Fruit fly (Drosophila melanogaster) whole organism, adult: Measurements from ENCODE around the gene CG31091.

Experiments
- CG11617 ChIP-seq: fragments of 200-800 bp; sonication (Bioruptor generic); optimal IDR thresholded peaks from 2 replicates; lab custom pipeline; 2017; ENCODE audit warnings: mild to moderate bottlenecking, missing biosample characterization, missing genetic modification reagents, missing genetic modification characterization
- CG12768 ChIP-seq: fragments of 200-800 bp; sonication (Bioruptor generic); optimal IDR thresholded peaks from 2 replicates; lab custom pipeline; 2017; ENCODE audit warnings: missing biosample characterization, missing genetic modification characterization, mild to moderate bottlenecking, moderate library complexity, missing genetic modification reagents
- CG14711 ChIP-seq: fragments of 200-800 bp; sonication (Bioruptor generic); optimal IDR thresholded peaks from 2 replicates; lab custom pipeline; 2018; ENCODE audit warnings: missing biosample characterization, mild to moderate bottlenecking, missing genetic modification characterization, moderate library complexity
- CG1620 ChIP-seq: fragments of 200-800 bp; sonication (Bioruptor generic); optimal IDR thresholded peaks from 2 replicates; lab custom pipeline; 2016; ENCODE audit warnings: missing biosample characterization, missing genetic modification characterization
- CG33017 ChIP-seq: fragments of 200-800 bp; sonication (Bioruptor generic); optimal IDR thresholded peaks from 2 replicates; lab custom pipeline; 2018; ENCODE audit warnings: missing biosample characterization, mild to moderate bottlenecking, missing genetic modification characterization, moderate library complexity
- CG5204 ChIP-seq: fragments of 200-800 bp; sonication (Bioruptor generic); optimal IDR thresholded peaks from 2 replicates; lab custom pipeline; 2016; ENCODE audit warnings: missing biosample characterization, missing genetic modification characterization
- CG7045 ChIP-seq: fragments of 200-800 bp; sonication (Bioruptor generic); optimal IDR thresholded peaks from 2 replicates; lab custom pipeline; 2017; ENCODE audit warnings: missing biosample characterization, mild to moderate bottlenecking, missing genetic modification characterization
- CG7101 ChIP-seq: fragments of 200-800 bp; sonication (Bioruptor generic); optimal IDR thresholded peaks from 2 replicates; lab custom pipeline; 2018; ENCODE audit warnings: missing biosample characterization, mild to moderate bottlenecking, missing genetic modification characterization, moderate library complexity
- Clk ChIP-seq: fragments of 200-800 bp; sonication (Bioruptor generic); optimal IDR thresholded peaks from 2 replicates; lab custom pipeline; 2017; ENCODE audit warnings: missing biosample characterization, missing genetic modification characterization
- Crg-1 ChIP-seq: fragments of 200-800 bp; sonication (Bioruptor generic); optimal IDR thresholded peaks from 2 replicates; lab custom pipeline; 2016; ENCODE audit warnings: missing biosample characterization, missing genetic modification characterization
- Hr96 ChIP-seq: fragments of 200-800 bp; sonication (Bioruptor generic); optimal IDR thresholded peaks from 2 replicates; lab custom pipeline; 2016; ENCODE audit warnings: missing biosample characterization, missing genetic modification characterization
- Mnt ChIP-seq: fragments of 200-800 bp; sonication (Bioruptor generic); optimal IDR thresholded peaks from 2 replicates; lab custom pipeline; 2016; ENCODE audit warnings: missing biosample characterization, mild to moderate bottlenecking, missing genetic modification characterization
- bab1 ChIP-seq: fragments of 200-800 bp; sonication (Bioruptor generic); optimal IDR thresholded peaks from 3 replicates; lab custom pipeline; 2019; ENCODE audit warnings: missing biosample characterization, mild to moderate bottlenecking, missing genetic modification characterization, moderate library complexity
- cic ChIP-seq: fragments of 200-800 bp; sonication (Bioruptor generic); optimal IDR thresholded peaks from 2 replicates; lab custom pipeline; 2017; ENCODE audit warnings: missing biosample characterization, mild to moderate bottlenecking, missing genetic modification characterization, moderate library complexity
- cnc ChIP-seq, 2 experiments: fragments of >200 bp; optimal IDR thresholded peaks; 2 replicates each; lab custom pipeline; 2017
- kay ChIP-seq: fragments of 200-800 bp; sonication (Bioruptor generic); peaks from one replicate; lab custom pipeline; 2016; ENCODE audit warnings: missing biosample characterization, missing genetic modification characterization, borderline replicate concordance
- ovo ChIP-seq: fragments of 200-800 bp; sonication (Bioruptor generic); optimal IDR thresholded peaks from 2 replicates; lab custom pipeline; 2016; ENCODE audit warnings: missing biosample characterization, missing genetic modification characterization
- pad ChIP-seq: fragments of 200-800 bp; sonication (Bioruptor generic); optimal IDR thresholded peaks from 3 replicates; lab custom pipeline; 2017; ENCODE audit warnings: missing biosample characterization, missing genetic modification characterization, mild to moderate bottlenecking, moderate library complexity, missing genetic modification reagents
- tj ChIP-seq: fragments of 200-800 bp; sonication (Bioruptor generic); optimal IDR thresholded peaks from 3 replicates; lab custom pipeline; 2017; ENCODE audit warnings: missing biosample characterization, mild to moderate bottlenecking, missing genetic modification characterization, moderate library complexity

CG31091 gene

dm6 chr3R:25885136-25885535 is 14.6 kb upstream of the CG31091 start:
- TF ChIP-seq Crg-1 (GFP tag; lab: Kevin White, UChicago) (no peak), CG12768 (peak; percentile 7)

DNA sequence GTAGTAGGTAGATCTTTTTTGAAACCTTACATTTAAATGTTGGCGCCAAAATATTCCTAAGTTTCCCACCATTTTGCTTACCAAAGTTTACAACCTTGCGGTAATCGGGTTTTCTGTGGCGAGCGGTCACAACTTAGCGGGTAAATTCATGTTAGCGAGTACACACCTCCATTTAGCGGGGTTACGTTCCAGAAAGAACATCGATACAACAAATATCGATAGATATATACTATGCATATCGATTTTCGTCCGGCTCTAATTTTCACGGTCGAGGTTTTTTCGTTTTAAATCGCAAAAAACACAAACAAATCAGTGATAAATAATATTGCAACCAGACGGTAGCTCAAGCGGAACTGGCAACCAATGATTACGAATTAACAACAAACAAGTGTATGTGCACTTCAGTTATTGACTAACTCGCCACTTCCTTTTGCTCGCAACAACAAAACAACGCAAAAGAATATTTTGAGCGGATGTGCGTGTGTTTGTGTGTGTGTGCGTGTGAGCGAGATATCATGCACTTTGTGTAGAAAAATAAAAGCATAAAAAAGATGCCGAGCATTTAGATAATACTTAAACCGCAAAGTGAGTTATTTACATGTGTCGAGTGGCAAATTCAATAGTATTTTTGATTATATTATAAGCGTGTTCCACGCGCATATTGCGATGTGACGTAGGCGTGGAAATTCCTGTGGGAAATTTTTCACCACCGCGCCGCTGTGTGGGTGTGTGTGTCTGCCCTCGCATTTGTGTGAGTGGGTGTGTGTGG is 11.2 kb upstream of the CG31091 start, which contains the start of gene Lnk:
Lnk (plus strand) TSS at position 236 of the 769 bp plus-strand sequence.
- TF ChIP-seq CG33017 (tag; lab: Kevin White, UChicago) = no peak
- no peak for TF ChIP-seq CG1620 (GFP tag; lab: Kevin White, UChicago)
- no peak for TF ChIP-seq Clk
- peak; percentile 47 for TF ChIP-seq CG11617
- TF ChIP-seq Mnt (GFP tag; lab: Kevin White, UChicago) = peak; percentile 76
- peak; percentile 53 for TF ChIP-seq bab1 (GFP tag; lab: Kevin White, UChicago)
- TF ChIP-seq tj (GFP tag; lab: Kevin White, UChicago) = peak; percentile 6
- TF ChIP-seq cic = peak; percentile 47

dm6 chr3R:25893272-25893671 is 6.4 kb upstream of the CG31091 start, which contains the start of gene CG5913:
TSS of gene CG5913 (plus strand) at chr3R:25893495.
- peak; percentile 6 for TF ChIP-seq Mnt (GFP tag; lab: Kevin White, UChicago)
- TF ChIP-seq CG14711 (tag; lab: Kevin White, UChicago) = no peak

DNA sequence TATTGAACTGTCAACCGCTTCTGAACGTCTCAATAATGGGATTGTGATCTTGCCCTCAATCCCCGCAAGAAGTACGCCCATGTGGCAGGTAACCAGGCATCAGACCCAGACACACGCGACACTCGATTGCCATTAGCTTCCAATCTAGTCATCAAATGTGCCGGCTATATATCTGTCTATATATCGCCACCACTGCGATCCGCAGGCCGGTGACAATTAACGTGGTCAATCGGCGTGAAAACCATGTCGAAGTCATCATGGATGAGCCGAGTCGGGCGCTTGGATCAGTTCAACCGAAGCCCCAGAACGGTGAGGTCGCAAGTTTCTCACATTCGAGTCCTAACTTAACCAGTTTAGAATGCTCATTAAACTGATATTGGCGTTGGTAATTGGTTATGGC is 4.2 kb upstream of the CG31091 start, which contains the start of gene Sodq:
Sodq (plus strand) TSS at position 301 of the 400 bp plus-strand sequence.
- TF ChIP-seq kay (GFP tag; lab: Kevin White, UChicago) = no peak
- TF ChIP-seq ovo (GFP tag; lab: Kevin White, UChicago) = no peak
- TF ChIP-seq cnc (optimal IDR thresholded peaks at IDR 0.05; lab: Kevin White, UChicago) = no peak
- no peak for TF ChIP-seq bab1 (GFP tag; lab: Kevin White, UChicago)
- TF ChIP-seq CG1620 (GFP tag; lab: Kevin White, UChicago) = no peak
- TF ChIP-seq CG7045 (GFP tag; lab: Kevin White, UChicago) = no peak
- TF ChIP-seq CG7101 = no peak

DNA sequence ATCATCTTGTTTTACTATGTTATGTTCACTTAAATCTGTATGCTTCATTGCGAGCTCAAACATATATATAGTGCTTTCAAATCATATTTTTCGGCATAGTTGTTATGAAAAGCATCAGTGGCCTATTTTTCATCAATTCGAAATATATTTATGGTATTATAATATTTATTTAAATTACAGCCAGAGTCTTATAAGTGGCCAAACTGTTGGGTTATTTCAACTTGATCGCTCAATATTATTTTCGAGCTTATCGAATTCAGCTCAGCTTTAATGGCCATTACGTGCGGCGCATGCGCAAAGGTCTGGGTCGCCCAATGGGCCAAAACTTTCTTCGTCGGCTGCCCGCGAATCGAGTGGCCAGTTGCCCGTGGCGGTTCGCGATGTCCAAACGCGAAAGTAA is 2.5 kb upstream of the CG31091 start, which contains the start of gene Mco3:
Mco3 (plus strand) TSS at position 301 of the 400 bp plus-strand sequence.
- TF ChIP-seq CG1620 (GFP tag; lab: Kevin White, UChicago) (no peak), CG33017 (tag; lab: Kevin White, UChicago) (no peak), kay (GFP tag; lab: Kevin White, UChicago) (no peak), CG14711 (tag; lab: Kevin White, UChicago) (no peak), Clk (no peak), Mnt (GFP tag; lab: Kevin White, UChicago) (no peak), cic (no peak), CG7101 (no peak), CG7045 (GFP tag; lab: Kevin White, UChicago) (no peak), tj (GFP tag; lab: Kevin White, UChicago) (no peak), CG11617 (no peak), bab1 (GFP tag; lab: Kevin White, UChicago) (no peak), Hr96 (GFP tag; lab: Kevin White, UChicago) (no peak)

DNA sequence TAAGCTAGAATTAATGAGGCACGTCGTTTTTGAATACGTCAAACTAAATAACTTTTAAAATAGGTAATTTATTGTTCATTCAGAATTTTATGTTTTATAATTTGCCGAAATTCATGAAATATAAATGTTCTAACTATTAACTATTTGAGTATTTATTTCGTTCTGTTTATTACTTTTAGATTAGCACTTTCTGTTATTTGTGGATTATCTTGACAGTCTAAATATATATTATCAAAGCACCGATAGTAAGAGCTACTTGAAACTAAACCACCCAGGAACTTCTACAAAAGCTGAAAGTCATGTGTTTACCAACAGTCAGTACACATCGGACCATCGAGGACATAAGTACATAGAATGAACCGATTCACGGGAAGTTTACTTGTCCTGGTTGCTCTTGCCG is 2.6 kb downstream of the CG31091 start, which contains the start of gene CG31089:
CG31089 (plus strand) TSS at position 301 of the 400 bp plus-strand sequence.
- TF ChIP-seq CG7045 (GFP tag; lab: Kevin White, UChicago) (no peak), kay (GFP tag; lab: Kevin White, UChicago) (peak; percentile 21)

DNA sequence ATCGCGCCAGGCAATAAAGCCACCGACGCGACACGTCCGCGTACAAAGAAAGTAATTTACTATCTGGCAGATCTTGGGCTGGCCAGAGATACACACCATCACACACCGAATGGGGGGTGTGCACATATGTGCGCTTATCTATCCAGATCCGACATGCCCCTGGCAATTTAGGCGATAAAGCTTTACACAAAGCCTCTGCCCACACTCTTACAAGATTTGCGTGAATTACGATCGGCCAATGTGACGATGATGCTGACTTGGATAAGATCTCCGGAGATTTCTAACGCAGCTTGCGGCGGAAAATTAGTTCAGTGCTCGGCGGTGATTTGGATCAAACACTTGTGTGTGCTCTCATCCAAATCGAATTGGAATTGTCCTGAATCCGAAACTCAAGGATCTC is 7.0 kb downstream of the CG31091 start, which contains the start of gene kumpel:
kumpel (plus strand) TSS at position 301 of the 400 bp plus-strand sequence.
- TF ChIP-seq CG12768 (peak; percentile 29), cic (peak; percentile 62), bab1 (GFP tag; lab: Kevin White, UChicago) (no peak), CG33017 (tag; lab: Kevin White, UChicago) (no peak)

- no peak for TF ChIP-seq ovo (GFP tag; lab: Kevin White, UChicago)
- no peak for TF ChIP-seq CG7045 (GFP tag; lab: Kevin White, UChicago)
- TF ChIP-seq kay (GFP tag; lab: Kevin White, UChicago) = no peak
- no peak for TF ChIP-seq bab1 (GFP tag; lab: Kevin White, UChicago)
- no peak for TF ChIP-seq Crg-1 (GFP tag; lab: Kevin White, UChicago)
- TF ChIP-seq cic = no peak
- no peak for TF ChIP-seq CG33017 (tag; lab: Kevin White, UChicago)
- TF ChIP-seq CG12768 = no peak
- no peak for TF ChIP-seq CG14711 (tag; lab: Kevin White, UChicago)
- no peak for TF ChIP-seq CG5204 (GFP tag; lab: Kevin White, UChicago)
- no peak for TF ChIP-seq Hr96 (GFP tag; lab: Kevin White, UChicago)
- TF ChIP-seq pad (GFP tag; lab: Kevin White, UChicago) = no peak
- no peak for TF ChIP-seq Mnt (GFP tag; lab: Kevin White, UChicago)
- TF ChIP-seq CG7101 = no peak
Observed at dm6 chr3R:25919912-25920311, 20.2 kb downstream of the CG31091 start.
